Fruit fly (Drosophila melanogaster) whole organism, wandering third instar larva: ENCODE data around the gene CG16721.

Experiments
- CG32264 ChIP-seq: fragments of 200-800 bp; sonication (Bioruptor generic); optimal IDR thresholded peaks from 2 replicates; lab custom pipeline; 2016; ENCODE audit warnings: missing biosample characterization, missing genetic modification characterization
- CG9705 ChIP-seq: fragments of 200-800 bp; sonication (Bioruptor generic); optimal IDR thresholded peaks from 2 replicates; lab custom pipeline; 2018; ENCODE audit warnings: missing biosample characterization, mild to moderate bottlenecking, missing genetic modification characterization
- CrebA ChIP-seq: fragments of 200-800 bp; sonication (Bioruptor generic); optimal IDR thresholded peaks from 2 replicates; lab custom pipeline; 2016; ENCODE audit warnings: missing biosample characterization, mild to moderate bottlenecking, missing genetic modification characterization, borderline replicate concordance
- Dfd ChIP-seq: fragments of >200 bp; optimal IDR thresholded peaks from 2 replicates; lab custom pipeline; 2017; ENCODE audit warnings: missing biosample characterization, missing genetic modification characterization
- Dif ChIP-seq: fragments of 200-275, 200-300 bp; sonication (Bioruptor generic); optimal IDR thresholded peaks from 2 replicates; lab custom pipeline; 2018; ENCODE audit warnings: missing biosample characterization, missing genetic modification characterization; ENCODE audit not compliant: partially characterized antibody
- GATAd ChIP-seq: sonication (Bioruptor generic); optimal IDR thresholded peaks from 2 replicates; lab custom pipeline; 2016; ENCODE audit warnings: missing biosample characterization, missing genetic modification characterization
- HLH106 ChIP-seq: fragments of 200-800 bp; optimal IDR thresholded peaks from 3 replicates; lab custom pipeline; 2019; ENCODE audit warnings: missing biosample characterization, mild to moderate bottlenecking, missing genetic modification characterization, moderate library complexity
- Hnf4 ChIP-seq: fragments of 200-800 bp; sonication (Bioruptor generic); optimal IDR thresholded peaks from 2 replicates; lab custom pipeline; 2016; ENCODE audit warnings: missing biosample characterization, mild to moderate bottlenecking, missing genetic modification characterization
- Hr78 ChIP-seq: fragments of >200 bp; optimal IDR thresholded peaks from 2 replicates; lab custom pipeline; 2017; ENCODE audit warnings: missing biosample characterization, missing genetic modification characterization
- Hr83 ChIP-seq: fragments of 200-300 bp; sonication (Bioruptor generic); optimal IDR thresholded peaks from 2 replicates; lab custom pipeline; 2016; ENCODE audit warnings: missing biosample characterization, mild to moderate bottlenecking, missing genetic modification characterization, moderate library complexity; ENCODE audit not compliant: poor library complexity, severe bottlenecking
- Myc ChIP-seq: fragments of >200 bp; optimal IDR thresholded peaks from 2 replicates; lab custom pipeline; 2017
- N ChIP-seq: fragments of >200 bp; optimal IDR thresholded peaks from 2 replicates; lab custom pipeline; 2018; ENCODE audit warnings: missing biosample characterization, missing external identifiers, missing genetic modification characterization
- OdsH ChIP-seq: fragments of 200-800 bp; sonication (Bioruptor generic); optimal IDR thresholded peaks from 2 replicates; lab custom pipeline; 2016; ENCODE audit warnings: missing biosample characterization, mild to moderate bottlenecking, missing genetic modification characterization
- Rel ChIP-seq, 2 experiments: fragments of 200-800 bp; sonication (Bioruptor generic) in 1 of 2; optimal IDR thresholded peaks; 2 replicates in 1 of 2; 3 replicates in 1 of 2; lab custom pipeline; 2016 to 2019; ENCODE audit warnings: mild to moderate bottlenecking in 2 of 2, missing biosample characterization in 2 of 2, missing genetic modification characterization in 2 of 2, moderate library complexity in 1 of 2
- Sp1 ChIP-seq: fragments of 200-800 bp; sonication (Bioruptor generic); optimal IDR thresholded peaks from 3 replicates; lab custom pipeline; 2019; ENCODE audit warnings: missing biosample characterization, mild to moderate bottlenecking, missing genetic modification characterization, moderate library complexity
- Vsx2 ChIP-seq: fragments of 200-300, 225-300 bp; sonication (Bioruptor generic); optimal IDR thresholded peaks from 2 replicates; lab custom pipeline; 2018; ENCODE audit warnings: missing biosample characterization, missing genetic modification characterization; ENCODE audit not compliant: partially characterized antibody
- br ChIP-seq: fragments of 200-800 bp; sonication (Bioruptor generic); optimal IDR thresholded peaks from 2 replicates; lab custom pipeline; 2016; ENCODE audit warnings: missing biosample characterization, missing genetic modification characterization
- brk ChIP-seq: fragments of 200-800 bp; sonication (Bioruptor generic); optimal IDR thresholded peaks from 2 replicates; lab custom pipeline; 2016; ENCODE audit warnings: missing biosample characterization, mild to moderate bottlenecking, missing genetic modification characterization
- dl ChIP-seq, 2 experiments: fragments of 175-275, 200-275 bp in 1 of 2; fragments of 200-275 bp in 1 of 2; sonication (Bioruptor generic); optimal IDR thresholded peaks; lab custom pipeline; 2018; ENCODE audit warnings: mild to moderate bottlenecking in 2 of 2, missing biosample characterization in 2 of 2, missing genetic modification characterization in 2 of 2, moderate library complexity in 2 of 2; ENCODE audit not compliant: partially characterized antibody in 2 of 2, insufficient read depth in 1 of 2
- dmrt93B ChIP-seq: fragments of 200-800 bp; sonication (Bioruptor generic); optimal IDR thresholded peaks from 2 replicates; lab custom pipeline; 2018; ENCODE audit warnings: missing biosample characterization, mild to moderate bottlenecking, missing genetic modification characterization
- dsf ChIP-seq: sonication (Bioruptor generic); optimal IDR thresholded peaks from 2 replicates; lab custom pipeline; 2016; ENCODE audit warnings: missing biosample characterization, missing genetic modification characterization, borderline replicate concordance
- ey ChIP-seq: fragments of 200-800 bp; sonication (Bioruptor generic); optimal IDR thresholded peaks from 2 replicates; lab custom pipeline; 2016; ENCODE audit warnings: missing biosample characterization, missing genetic modification characterization
- foxo ChIP-seq, 2 experiments: fragments of 200-800 bp; sonication (Bioruptor generic); optimal IDR thresholded peaks; 2 replicates in 1 of 2; 3 replicates in 1 of 2; lab custom pipeline; 2016 to 2017; ENCODE audit warnings: missing biosample characterization in 2 of 2, missing genetic modification characterization in 2 of 2
- fru ChIP-seq: fragments of 200-800 bp; sonication (Bioruptor generic); optimal IDR thresholded peaks from 3 replicates; lab custom pipeline; 2016; ENCODE audit warnings: missing biosample characterization, mild to moderate bottlenecking, missing genetic modification characterization
- h ChIP-seq: fragments of 200-800 bp; sonication (Bioruptor generic); optimal IDR thresholded peaks from 3 replicates; lab custom pipeline; 2016; ENCODE audit warnings: missing biosample characterization, mild to moderate bottlenecking, missing genetic modification characterization
- jim ChIP-seq: fragments of 175-275, 200-325 bp; sonication (Bioruptor generic); optimal IDR thresholded peaks from 2 replicates; lab custom pipeline; 2016; ENCODE audit warnings: missing biosample characterization, mild to moderate bottlenecking, missing genetic modification characterization
- lola ChIP-seq: fragments of >200 bp; optimal IDR thresholded peaks from 2 replicates; lab custom pipeline; 2017; ENCODE audit warnings: missing biosample characterization, missing genetic modification characterization
- rgr ChIP-seq: fragments of 200-800 bp; sonication (Bioruptor generic); optimal IDR thresholded peaks from 3 replicates; lab custom pipeline; 2016; ENCODE audit warnings: missing biosample characterization, mild to moderate bottlenecking, missing genetic modification characterization
- sage ChIP-seq: fragments of 200-800 bp; sonication (Bioruptor generic); optimal IDR thresholded peaks from 2 replicates; lab custom pipeline; 2016; ENCODE audit warnings: missing biosample characterization, mild to moderate bottlenecking, missing genetic modification characterization
- sv ChIP-seq: fragments of 200-800 bp; sonication (Bioruptor generic); optimal IDR thresholded peaks from 3 replicates; lab custom pipeline; 2016; ENCODE audit warnings: missing biosample characterization, missing genetic modification characterization
- tai ChIP-seq: sonication (Bioruptor generic); optimal IDR thresholded peaks from 2 replicates; lab custom pipeline; 2016; ENCODE audit warnings: missing biosample characterization, missing genetic modification characterization
- usp ChIP-seq: fragments of >200 bp; optimal IDR thresholded peaks from 2 replicates; lab custom pipeline; 2017; ENCODE audit warnings: missing biosample characterization, missing genetic modification characterization
- woc ChIP-seq: sonication (Bioruptor generic); optimal IDR thresholded peaks from 2 replicates; lab custom pipeline; 2016; ENCODE audit warnings: missing biosample characterization, mild to moderate bottlenecking, missing genetic modification characterization

Gene CG16721

dm6 chrX:5883394-5883793 is 3.7 kb downstream of the CG16721 start:
- TF ChIP-seq Rel (GFP tag; optimal IDR thresholded peaks at IDR 0.05; lab: Kevin White, UChicago): no peak
- TF ChIP-seq Rel (tag; optimal IDR thresholded peaks at IDR 0.05; lab: Kevin White, UChicago): peak; percentile 37
- TF ChIP-seq Dif (GFP tag; lab: Kevin White, UChicago): no peak
- TF ChIP-seq fru (GFP tag; lab: Kevin White, UChicago): peak; percentile 41
- no peak for TF ChIP-seq sage (GFP tag; lab: Kevin White, UChicago)
- TF ChIP-seq h: peak; percentile 54
- TF ChIP-seq GATAd (GFP tag; lab: Kevin White, UChicago): no peak
- peak; percentile 54 for TF ChIP-seq Hnf4 (GFP tag; lab: Kevin White, UChicago)
- peak; percentile 2 for TF ChIP-seq sv
- TF ChIP-seq CG32264 (GFP tag; lab: Kevin White, UChicago): no peak
- peak; percentile 18 for TF ChIP-seq br (GFP tag; lab: Kevin White, UChicago)
- TF ChIP-seq rgr (GFP tag; lab: Kevin White, UChicago): peak; percentile 50
- TF ChIP-seq foxo (GFP tag; optimal IDR thresholded peaks at IDR 0.05; lab: Kevin White, UChicago): peak in 1 of 2 experiments; percentile 57
- peak; percentile 86 for TF ChIP-seq Myc
- TF ChIP-seq HLH106 (tag; lab: Kevin White, UChicago): peak; percentile 43
- TF ChIP-seq OdsH (GFP tag; lab: Kevin White, UChicago): no peak
- no peak for TF ChIP-seq jim

dm6 chrX:5884294-5884693 is 4.6 kb downstream of the CG16721 start:
- TF ChIP-seq OdsH (GFP tag; lab: Kevin White, UChicago): no peak
- no peak for TF ChIP-seq dmrt93B (GFP tag; lab: Kevin White, UChicago)
- TF ChIP-seq tai: no peak
- no peak for TF ChIP-seq br (GFP tag; lab: Kevin White, UChicago)
- no peak for TF ChIP-seq Sp1
- TF ChIP-seq CG32264 (GFP tag; lab: Kevin White, UChicago): no peak
- TF ChIP-seq fru (GFP tag; lab: Kevin White, UChicago): no peak

- TF ChIP-seq Vsx2 (GFP tag; lab: Kevin White, UChicago) (no peak), foxo (GFP tag; optimal IDR thresholded peaks at IDR 0.05; lab: Kevin White, UChicago) (no peak), dsf (no peak), N (GFP tag; lab: Kevin White, UChicago) (no peak), brk (no peak), dmrt93B (GFP tag; lab: Kevin White, UChicago) (no peak), h (no peak), Dfd (no peak), Sp1 (no peak), Hr78 (GFP tag; lab: Kevin White, UChicago) (no peak), usp (GFP tag; lab: Kevin White, UChicago) (no peak)
These were observed 5.2 kb downstream of the CG16721 start for dm6 chrX:5884887-5885286.

dm6 chrX:5885521-5885920 is 5.9 kb downstream of the CG16721 start:
- no peak for TF ChIP-seq CG32264 (GFP tag; lab: Kevin White, UChicago)
- TF ChIP-seq brk: no peak
- TF ChIP-seq N (GFP tag; lab: Kevin White, UChicago): no peak
- no peak for TF ChIP-seq Sp1
- no peak for TF ChIP-seq dl (GFP tag; optimal IDR thresholded peaks at IDR 0.05; lab: Kevin White, UChicago; ENCODE audit: insufficient read depth in 1 of 2, partially characterized antibody in 2 of 2)
- no peak for TF ChIP-seq Dfd
- no peak for TF ChIP-seq rgr (GFP tag; lab: Kevin White, UChicago)
- no peak for TF ChIP-seq lola (GFP tag; lab: Kevin White, UChicago)
- TF ChIP-seq br (GFP tag; lab: Kevin White, UChicago): no peak
- no peak for TF ChIP-seq foxo (GFP tag; optimal IDR thresholded peaks at IDR 0.05; lab: Kevin White, UChicago)
- TF ChIP-seq h: no peak
- TF ChIP-seq ey: no peak
- TF ChIP-seq sage (GFP tag; lab: Kevin White, UChicago): no peak
- TF ChIP-seq Myc: no peak
- no peak for TF ChIP-seq woc (GFP tag; lab: Kevin White, UChicago)
- TF ChIP-seq sv: no peak

- no peak for TF ChIP-seq CG32264 (GFP tag; lab: Kevin White, UChicago)
- no peak for TF ChIP-seq dl (GFP tag; optimal IDR thresholded peaks at IDR 0.05; lab: Kevin White, UChicago; ENCODE audit: insufficient read depth in 1 of 2, partially characterized antibody in 2 of 2)
- no peak for TF ChIP-seq N (GFP tag; lab: Kevin White, UChicago)
- TF ChIP-seq CrebA (GFP tag; lab: Kevin White, UChicago): no peak
- no peak for TF ChIP-seq h
- TF ChIP-seq Myc: no peak
- TF ChIP-seq Hr83 (GFP tag; lab: Kevin White, UChicago): no peak
- TF ChIP-seq CG9705 (GFP tag; lab: Kevin White, UChicago): no peak
- TF ChIP-seq HLH106 (tag; lab: Kevin White, UChicago): no peak
- no peak for TF ChIP-seq fru (GFP tag; lab: Kevin White, UChicago)
- TF ChIP-seq, all 38 proteins: peak for 0
These were observed 6.3 kb downstream of the CG16721 start for dm6 chrX:5885973-5886372.
